Worm (Caenorhabditis elegans) whole organism, young adult: ENCODE results near the gene T13C5.3.

Experiments used
- B0019.2 ChIP-seq: fragments of 200-800 bp; sonication (Bioruptor generic); conservative IDR thresholded peaks from 2 replicates; pipeline ENCODE4 v1.3.6; 2022; ENCODE audit warnings: missing genetic modification reagents, missing genetic modification characterization, missing compliant biosample characterization
- ceh-100 ChIP-seq: fragments of 200-800 bp; sonication (Bioruptor generic); IDR thresholded peaks from 2 replicates; pipeline ENCODE4 v1.3.6; 2022; ENCODE audit warnings: missing genetic modification reagents, missing genetic modification characterization, missing compliant biosample characterization
- zfh-2 ChIP-seq: fragments of 200-800 bp; sonication (Bioruptor generic); conservative IDR thresholded peaks from 2 replicates; pipeline ENCODE4 v1.3.6; 2022; ENCODE audit warnings: missing genetic modification reagents, missing genetic modification characterization, missing compliant biosample characterization

T13C5.3 gene

DNA sequence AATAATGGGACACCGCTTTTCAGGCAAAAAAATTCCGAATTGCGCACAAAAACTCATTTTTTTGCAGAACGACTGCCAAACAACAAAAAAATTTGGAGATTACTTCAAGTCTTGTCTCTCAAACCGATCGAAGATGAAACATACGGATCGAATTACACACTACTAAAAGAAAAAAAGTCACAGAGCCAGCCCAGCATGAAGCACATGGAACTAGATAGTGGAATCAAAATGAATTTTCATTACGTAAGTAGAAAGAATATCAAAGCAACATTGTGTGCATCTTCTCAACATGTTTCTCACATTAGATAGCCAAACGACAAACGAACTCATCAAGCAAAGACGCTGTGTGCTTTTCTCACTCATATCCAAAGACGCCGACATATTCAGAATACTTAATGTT, 42.8 kb downstream of the T13C5.3 start (continued):
- no peak for TF ChIP-seq B0019.2 (GFP tag; lab: Robert Waterston, UW)

DNA sequence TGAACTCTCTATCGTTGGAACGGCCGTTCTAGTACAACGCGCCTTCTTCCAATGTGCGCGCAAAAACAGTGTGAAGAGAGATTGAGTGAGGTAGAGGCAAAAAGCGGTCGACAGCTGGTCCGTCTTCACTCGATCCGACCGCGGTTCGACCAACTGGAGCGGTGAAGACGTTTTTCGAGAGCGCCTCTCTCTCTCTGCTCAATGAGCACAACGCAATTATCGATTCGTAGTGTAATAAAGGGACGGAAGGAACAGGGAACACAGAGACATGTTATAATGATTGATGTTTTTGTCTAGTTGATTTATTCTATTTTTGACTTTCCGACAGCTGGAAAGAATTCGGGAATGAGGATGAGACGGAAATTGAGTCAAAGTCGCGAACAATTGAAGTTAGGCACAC, 46.5 kb downstream of the T13C5.3 start:
- TF ChIP-seq zfh-2: 0 out of 2 replicates have a peak, but pooled peaks have one; percentile 21
- TF ChIP-seq ceh-100 (GFP tag; lab: Robert Waterston, UW): no peak
